Worm (Caenorhabditis elegans) whole organism, L4 larva: Measurements from ENCODE around the gene srsx-22.

Experiments
- D1046.2 ChIP-seq: fragments of 200-800 bp; sonication (Bioruptor generic); IDR thresholded peaks from 2 replicates; pipeline ENCODE4 v1.3.6; 2022; ENCODE audit warnings: missing genetic modification characterization, missing compliant biosample characterization
- F10B5.3 ChIP-seq: sonication (generic microtip); optimal IDR thresholded peaks from 2 replicates; lab custom pipeline; 2016; ENCODE audit warnings: mild to moderate bottlenecking, missing genetic modification characterization, missing compliant biosample characterization
- F44E2.7 ChIP-seq: fragments of 200-800 bp; sonication (Bioruptor generic); IDR thresholded peaks from 2 replicates; pipeline ENCODE4 v2.1.2; 2022; ENCODE audit warnings: missing genetic modification characterization, missing compliant biosample characterization
- T20F7.1 ChIP-seq: fragments of 200-800 bp; sonication (Bioruptor generic); optimal IDR thresholded peaks from 2 replicates; lab custom pipeline; 2018; ENCODE audit warnings: mild to moderate bottlenecking, missing genetic modification characterization, missing compliant biosample characterization
- aha-1 ChIP-seq: fragments of 150-350 bp; peaks from one replicate; lab custom pipeline; 2014; ENCODE audit warnings: missing biosample characterization, missing genetic modification characterization
- ama-1 ChIP-seq: fragments of 150-350 bp; optimal IDR thresholded peaks from 2 replicates; lab custom pipeline; 2014; ENCODE audit warnings: inconsistent platforms, mixed read lengths
- ceh-28 ChIP-seq: fragments of 150-350 bp; optimal IDR thresholded peaks from 2 replicates; lab custom pipeline; 2014; ENCODE audit warnings: missing biosample characterization, missing genetic modification reagents, missing genetic modification characterization
- ctbp-1 ChIP-seq: fragments of 200-800 bp; sonication (Bioruptor generic); IDR thresholded peaks from 2 replicates; pipeline ENCODE4 v1.3.6; 2022; ENCODE audit warnings: missing genetic modification reagents, missing genetic modification characterization, missing compliant biosample characterization
- daf-12 ChIP-seq: fragments of 150-350 bp; optimal IDR thresholded peaks from 2 replicates; lab custom pipeline; 2014; ENCODE audit warnings: missing biosample characterization, missing genetic modification reagents, missing genetic modification characterization
- daf-16 ChIP-seq, 3 experiments: sonication (generic microtip); optimal IDR thresholded peaks; 2 replicates each; lab custom pipeline; 2016 to 2017; ENCODE audit warnings: missing genetic modification characterization in 3 of 3, missing genetic modification reagents in 3 of 3, mild to moderate bottlenecking in 2 of 3, missing compliant biosample characterization in 2 of 3, missing biosample characterization in 1 of 3, moderate library complexity in 1 of 3
- daf-19 ChIP-seq: fragments of 200-800 bp; sonication (Bioruptor generic); conservative IDR thresholded peaks from 2 replicates; pipeline ENCODE4 v1.3.6; 2022; ENCODE audit warnings: missing genetic modification characterization, missing compliant biosample characterization
- dmd-8 ChIP-seq: fragments of 200-800 bp; sonication (Bioruptor generic); IDR thresholded peaks from 2 replicates; pipeline ENCODE4 v1.3.6; 2022; ENCODE audit warnings: missing genetic modification characterization, missing compliant biosample characterization
- dpl-1 ChIP-seq: fragments of 150-350 bp; optimal IDR thresholded peaks from 2 replicates; lab custom pipeline; 2014; ENCODE audit warnings: missing biosample characterization, missing genetic modification reagents, missing genetic modification characterization
- dve-1 ChIP-seq: sonication (generic microtip); optimal IDR thresholded peaks from 2 replicates; lab custom pipeline; 2017; ENCODE audit warnings: antibody characterized with exemption, mild to moderate bottlenecking, missing genetic modification characterization, missing compliant biosample characterization; ENCODE audit not compliant: insufficient read depth
- fos-1 ChIP-seq: fragments of 150-350 bp; optimal IDR thresholded peaks from 2 replicates; lab custom pipeline; 2014; ENCODE audit warnings: missing biosample characterization, missing genetic modification characterization
- hlh-30 ChIP-seq: sonication (generic microtip); optimal IDR thresholded peaks from 2 replicates; lab custom pipeline; 2017; ENCODE audit warnings: antibody characterized with exemption, mild to moderate bottlenecking, missing genetic modification characterization, missing compliant biosample characterization; ENCODE audit not compliant: insufficient read depth
- lin-1 ChIP-seq: fragments of 200-800 bp; sonication (Bioruptor generic); IDR thresholded peaks from 2 replicates; pipeline ENCODE4 v1.3.6; 2022; ENCODE audit warnings: missing genetic modification reagents, missing genetic modification characterization, missing compliant biosample characterization
- lin-15B ChIP-seq: fragments of 150-350 bp; sonication (generic microtip); optimal IDR thresholded peaks from 3 replicates; lab custom pipeline; 2014; ENCODE audit warnings: missing biosample characterization, missing genetic modification characterization
- lsy-2 ChIP-seq, 2 experiments: fragments of 150-350 bp in 1 of 2; sonication (generic microtip) in 1 of 2; optimal IDR thresholded peaks; 2 replicates each; lab custom pipeline; 2014 to 2017; ENCODE audit warnings: missing biosample characterization in 2 of 2, missing genetic modification characterization in 2 of 2
- mdl-1 ChIP-seq, 2 experiments: fragments of 150-350 bp in 1 of 2; sonication (generic microtip) in 1 of 2; optimal IDR thresholded peaks; 2 replicates each; lab custom pipeline; 2014 to 2017; ENCODE audit warnings: missing biosample characterization in 2 of 2, missing genetic modification characterization in 2 of 2
- mep-1 ChIP-seq: fragments of 150-350 bp; sonication (generic microtip); optimal IDR thresholded peaks from 3 replicates; lab custom pipeline; 2014; ENCODE audit warnings: missing biosample characterization, missing genetic modification characterization
- nhr-237 ChIP-seq: sonication (generic microtip); optimal IDR thresholded peaks from 2 replicates; lab custom pipeline; 2017; ENCODE audit warnings: missing biosample characterization, missing genetic modification characterization
- nhr-28 ChIP-seq: fragments of 150-350 bp; optimal IDR thresholded peaks from 2 replicates; lab custom pipeline; 2014; ENCODE audit warnings: missing biosample characterization, missing genetic modification characterization
- nhr-42 ChIP-seq: fragments of 200-800 bp; sonication (Bioruptor generic); IDR thresholded peaks from 2 replicates; pipeline ENCODE4 v1.3.6; 2022; ENCODE audit warnings: missing genetic modification characterization, missing compliant biosample characterization
- nhr-48 ChIP-seq: sonication (generic microtip); optimal IDR thresholded peaks from 2 replicates; lab custom pipeline; 2016; ENCODE audit warnings: mild to moderate bottlenecking, missing genetic modification characterization, missing compliant biosample characterization
- nhr-6 ChIP-seq: fragments of 150-350 bp; optimal IDR thresholded peaks from 2 replicates; lab custom pipeline; 2014; ENCODE audit warnings: missing biosample characterization, missing genetic modification characterization
- nhr-77 ChIP-seq: fragments of 150-350 bp; optimal IDR thresholded peaks from 2 replicates; lab custom pipeline; 2014; ENCODE audit warnings: missing biosample characterization, missing genetic modification characterization
- pha-4 ChIP-seq, 2 experiments: fragments of 150-350 bp in 1 of 2; fragments of 200-800 bp in 1 of 2; sonication (Bioruptor generic) in 1 of 2; IDR thresholded peaks in 1 of 2; optimal IDR thresholded peaks in 1 of 2; 2 replicates each; pipeline versions ENCODE4 v1.3.6 to Lab custom; 2014 to 2022; ENCODE audit warnings: missing genetic modification characterization in 2 of 2, missing genetic modification reagents in 2 of 2, missing biosample characterization in 1 of 2, missing compliant biosample characterization in 1 of 2
- pqm-1 ChIP-seq: sonication (generic microtip); optimal IDR thresholded peaks from 2 replicates; lab custom pipeline; 2017; ENCODE audit warnings: missing biosample characterization, missing genetic modification characterization
- rbr-2 ChIP-seq: sonication (generic microtip); optimal IDR thresholded peaks from 2 replicates; lab custom pipeline; 2016; ENCODE audit warnings: missing genotype, missing genetic modification characterization, missing compliant biosample characterization
- snpc-4 ChIP-seq: fragments of 150-350 bp; optimal IDR thresholded peaks from 2 replicates; lab custom pipeline; 2014; ENCODE audit warnings: missing biosample characterization, missing genetic modification characterization
- spr-1 ChIP-seq: sonication (generic microtip); optimal IDR thresholded peaks from 2 replicates; lab custom pipeline; 2016; ENCODE audit warnings: mild to moderate bottlenecking, missing genetic modification characterization, missing compliant biosample characterization
- unc-130 ChIP-seq: sonication (generic microtip); optimal IDR thresholded peaks from 2 replicates; lab custom pipeline; 2016; ENCODE audit warnings: missing genetic modification reagents, missing genetic modification characterization, missing compliant biosample characterization
- unc-62 ChIP-seq, 3 experiments: fragments of 150-350 bp in 1 of 3; sonication (generic microtip); optimal IDR thresholded peaks in 2 of 3; peaks in 1 of 3; 1 replicate in 1 of 3; 2 replicates in 2 of 3; lab custom pipeline; 2014 to 2017; ENCODE audit warnings: missing biosample characterization in 3 of 3, missing genetic modification characterization in 3 of 3, missing genetic modification reagents in 3 of 3, missing genotype in 1 of 3
- zfp-3 ChIP-seq: fragments of 200-800 bp; sonication (Bioruptor generic); conservative IDR thresholded peaks from 2 replicates; pipeline ENCODE4 v1.3.6; 2022; ENCODE audit warnings: missing genetic modification reagents, missing genetic modification characterization, missing compliant biosample characterization
- zip-11 ChIP-seq: fragments of 200-800 bp; sonication (Bioruptor generic); IDR thresholded peaks from 2 replicates; pipeline ENCODE4 v1.3.6; 2022; ENCODE audit warnings: missing genetic modification characterization, missing compliant biosample characterization
- ztf-7 ChIP-seq: fragments of 150-350 bp; optimal IDR thresholded peaks from 2 replicates; lab custom pipeline; 2014; ENCODE audit warnings: missing biosample characterization, missing genetic modification characterization

The srsx-22 gene

ce11 chrV:8358702-8359101 is 7.2 kb downstream of the srsx-22 start:
- TF ChIP-seq ctbp-1 (GFP tag; lab: Robert Waterston, UW), result no peak
- peak; percentile 79 for TF ChIP-seq aha-1 (tag; lab: Kevin White, UChicago)

- TF ChIP-seq snpc-4 (tag; lab: Kevin White, UChicago) (peak; percentile 31), nhr-48 (peak; percentile 33), F10B5.3 (tag; lab: Kevin White, UChicago) (no peak), rbr-2 (tag; lab: Kevin White, UChicago) (peak; percentile 26), dpl-1 (GFP tag; lab: Kevin White, UChicago) (peak; percentile 80), zfp-3 (no peak), T20F7.1 (GFP tag; lab: Kevin White, UChicago) (peak; percentile 72), pha-4 (GFP tag; IDR thresholded peaks at IDR 0.05; lab: Robert Waterston, UW) (no peak), pha-4 (tag; optimal IDR thresholded peaks at IDR 0.05; lab: Kevin White, UChicago) (peak; percentile 57), lsy-2 (tag; optimal IDR thresholded peaks at IDR 0.05; lab: Kevin White, UChicago) (peak in 1 of 2 experiments; percentile 87), ztf-7 (tag; lab: Kevin White, UChicago) (peak; percentile 59), nhr-6 (peak; percentile 36), hlh-30 (tag; lab: Kevin White, UChicago) (peak; percentile 36), ceh-28 (tag; lab: Kevin White, UChicago) (no peak), nhr-28 (tag; lab: Kevin White, UChicago) (peak; percentile 69), nhr-77 (tag; lab: Kevin White, UChicago) (peak; percentile 71), daf-16 (GFP tag; optimal IDR thresholded peaks at IDR 0.05; lab: Kevin White, UChicago) (no peak), daf-16 (tag; optimal IDR thresholded peaks at IDR 0.05; lab: Kevin White, UChicago) (peak; percentile 71), dve-1 (tag; lab: Kevin White, UChicago) (peak; percentile 89), spr-1 (tag; lab: Kevin White, UChicago) (no peak), lin-15B (tag; lab: Kevin White, UChicago) (no peak), pqm-1 (peak; percentile 71)
- TF ChIP-seq, all 104 proteins: peak for 15
Measured at ce11 chrV:8359113-8359564, 7.7 kb downstream of the srsx-22 start, which contains the start of gene mpdu-1. TSS of gene mpdu-1 (minus strand) at chrV:8359163.

ce11 chrV:8359792-8360191 is 8.3 kb downstream of the srsx-22 start, which contains the start of gene F38E1.6:
TSS of gene F38E1.6 (plus strand) at chrV:8360092.
- no peak for TF ChIP-seq mep-1 (tag; lab: Kevin White, UChicago)
- TF ChIP-seq daf-19, result no peak
- TF ChIP-seq fos-1 (tag; lab: Kevin White, UChicago), result no peak
- TF ChIP-seq F44E2.7 (GFP tag; lab: Robert Waterston, UW), result no peak
- TF ChIP-seq unc-62 (GFP tag; optimal IDR thresholded peaks at IDR 0.05 in 1 of 2; lab: Kevin White, UChicago), result no peak
- TF ChIP-seq unc-62 (tag; optimal IDR thresholded peaks at IDR 0.05; lab: Kevin White, UChicago), result no peak
- TF ChIP-seq D1046.2 (GFP tag; lab: Robert Waterston, UW), result no peak
- no peak for TF ChIP-seq zip-11 (GFP tag; lab: Robert Waterston, UW)
- no peak for TF ChIP-seq dmd-8
- TF ChIP-seq nhr-42 (GFP tag; lab: Robert Waterston, UW), result no peak
- TF ChIP-seq daf-12 (tag; lab: Kevin White, UChicago), result no peak
- TF ChIP-seq lin-1, result no peak
- no peak for TF ChIP-seq nhr-237 (tag; lab: Kevin White, UChicago)
- no peak for TF ChIP-seq ama-1 (lab: Kevin White, UChicago)
- TF ChIP-seq unc-130, result no peak
- TF ChIP-seq mdl-1 (tag; optimal IDR thresholded peaks at IDR 0.05; lab: Kevin White, UChicago), result no peak
- no peak for TF ChIP-seq ctbp-1 (GFP tag; lab: Robert Waterston, UW)
